Fruit fly (Drosophila melanogaster) whole organism, embryonic: Measurements from ENCODE around the gene nesd.
A peak's percentile ranks its signal among the peaks of the same experiment; 100 is the strongest.

Experiments used
- Abd-B ChIP-seq: fragments of 200-800 bp; sonication (Bioruptor generic); optimal IDR thresholded peaks from 2 replicates; lab custom pipeline; 2018; ENCODE audit warnings: missing biosample characterization, mild to moderate bottlenecking, missing genetic modification characterization, moderate library complexity
- Atf-2 ChIP-seq: fragments of 200-800 bp; sonication (Bioruptor generic); optimal IDR thresholded peaks from 2 replicates; lab custom pipeline; 2016; ENCODE audit warnings: missing biosample characterization, missing genetic modification characterization
- Atf3 ChIP-seq: fragments of 200-800 bp; sonication (Bioruptor generic); optimal IDR thresholded peaks from 3 replicates; lab custom pipeline; 2016; ENCODE audit warnings: missing biosample characterization, missing genetic modification characterization
- Atf6 ChIP-seq: fragments of 200-800 bp; sonication (Bioruptor generic); IDR thresholded peaks from 2 replicates; pipeline ENCODE4 v1.3.6; 2022; ENCODE audit warnings: missing biosample characterization, missing genetic modification characterization
- CG11093 ChIP-seq: fragments of 200-800 bp; sonication (Bioruptor generic); IDR thresholded peaks from 3 replicates; pipeline ENCODE4 v1.3.6; 2022; ENCODE audit warnings: missing biosample characterization, missing genetic modification characterization
- CG11560 ChIP-seq: fragments of 200-800 bp; sonication (Bioruptor generic); IDR thresholded peaks from 3 replicates; pipeline ENCODE4 v1.3.6; 2022; ENCODE audit warnings: missing biosample characterization, missing genetic modification characterization
- CG11695 ChIP-seq: fragments of 200-800 bp; sonication (Bioruptor generic); IDR thresholded peaks from 3 replicates; pipeline ENCODE4 v1.3.6; 2022; ENCODE audit warnings: missing biosample characterization, missing genetic modification characterization
- CG13424 ChIP-seq: fragments of 200-800 bp; sonication (Bioruptor generic); optimal IDR thresholded peaks from 2 replicates; lab custom pipeline; 2019; ENCODE audit warnings: missing biosample characterization, mild to moderate bottlenecking, missing genetic modification characterization, moderate library complexity
- CG13894 ChIP-seq: fragments of 200-800 bp; sonication (Bioruptor generic); optimal IDR thresholded peaks from 3 replicates; lab custom pipeline; 2018; ENCODE audit warnings: missing biosample characterization, mild to moderate bottlenecking, missing genetic modification characterization, moderate library complexity
- CG1792 ChIP-seq: fragments of 200-800 bp; sonication (Bioruptor generic); optimal IDR thresholded peaks from 2 replicates; lab custom pipeline; 2016; ENCODE audit warnings: missing biosample characterization, missing genetic modification characterization
- CG18619 ChIP-seq: fragments of 200-800 bp; sonication (Bioruptor generic); optimal IDR thresholded peaks from 3 replicates; lab custom pipeline; 2017; ENCODE audit warnings: missing biosample characterization, mild to moderate bottlenecking, missing genetic modification characterization
- CG2678 ChIP-seq: fragments of 200-800 bp; sonication (Bioruptor generic); optimal IDR thresholded peaks from 3 replicates; lab custom pipeline; 2019; ENCODE audit warnings: missing biosample characterization, mild to moderate bottlenecking, missing genetic modification characterization, moderate library complexity
- CG2889 ChIP-seq: fragments of 200-800 bp; sonication (Bioruptor generic); IDR thresholded peaks from 3 replicates; pipeline ENCODE4 v1.3.6; 2022; ENCODE audit warnings: missing biosample characterization, missing genetic modification characterization
- CG30431 ChIP-seq: fragments of 200-800 bp; sonication (Bioruptor generic); optimal IDR thresholded peaks from 2 replicates; lab custom pipeline; 2017; ENCODE audit warnings: missing biosample characterization, missing genetic modification characterization
- CG31441 ChIP-seq: fragments of 200-800 bp; sonication (Bioruptor generic); IDR thresholded peaks from 2 replicates; pipeline ENCODE4 v1.3.6; 2022; ENCODE audit warnings: missing biosample characterization, missing genetic modification characterization
- CG32532 ChIP-seq: fragments of 200-800 bp; sonication (Bioruptor generic); IDR thresholded peaks from 2 replicates; pipeline ENCODE4 v1.3.6; 2022; ENCODE audit warnings: missing biosample characterization, missing genetic modification characterization
- CG4854 ChIP-seq: fragments of 200-800 bp; sonication (Bioruptor generic); optimal IDR thresholded peaks from 2 replicates; lab custom pipeline; 2016; ENCODE audit warnings: missing biosample characterization, missing genetic modification characterization, inconsistent platforms
- CG8290 ChIP-seq, 3 experiments: fragments of 200-800 bp; sonication (Bioruptor generic); optimal IDR thresholded peaks; 2 replicates each; lab custom pipeline; 2016 to 2019; ENCODE audit warnings: missing biosample characterization in 3 of 3, missing genetic modification characterization in 3 of 3, mild to moderate bottlenecking in 2 of 3, moderate library complexity in 1 of 3
- CG9215 ChIP-seq: fragments of 200-800 bp; sonication (Bioruptor generic); IDR thresholded peaks from 2 replicates; pipeline ENCODE4 v1.3.6; 2022; ENCODE audit warnings: missing biosample characterization, missing genetic modification characterization
- CG9932 ChIP-seq: fragments of 200-800 bp; sonication (Bioruptor generic); IDR thresholded peaks from 2 replicates; pipeline ENCODE4 v1.3.6; 2022; ENCODE audit warnings: missing biosample characterization, missing genetic modification characterization
- Doc2 ChIP-seq: fragments of 200-800 bp; sonication (Bioruptor generic); IDR thresholded peaks from 2 replicates; pipeline ENCODE4 v1.3.6; 2022; ENCODE audit warnings: missing biosample characterization, missing genetic modification characterization
- Drgx ChIP-seq: fragments of 200-800 bp; sonication (Bioruptor generic); IDR thresholded peaks from 2 replicates; pipeline ENCODE4 v1.3.6; 2022; ENCODE audit warnings: missing biosample characterization, missing genetic modification characterization
- HLH3B ChIP-seq: fragments of 200-800 bp; sonication (Bioruptor generic); IDR thresholded peaks from 2 replicates; pipeline ENCODE4 v1.3.6; 2022; ENCODE audit warnings: missing biosample characterization, missing genetic modification characterization
- Hand ChIP-seq: fragments of 200-800 bp; sonication (Bioruptor generic); optimal IDR thresholded peaks from 2 replicates; lab custom pipeline; 2017; ENCODE audit warnings: mild to moderate bottlenecking, missing biosample characterization, missing genetic modification reagents, missing genetic modification characterization
- Hr78 ChIP-seq, 2 experiments: fragments of 200-800 bp in 1 of 2; fragments of >200 bp in 1 of 2; sonication (Bioruptor generic) in 1 of 2; optimal IDR thresholded peaks; 2 replicates each; lab custom pipeline; 2017 to 2019; ENCODE audit warnings: missing biosample characterization in 2 of 2, missing genetic modification characterization in 2 of 2, mild to moderate bottlenecking in 1 of 2, moderate library complexity in 1 of 2
- Mrtf ChIP-seq: fragments of 200-800 bp; sonication (Bioruptor generic); IDR thresholded peaks from 3 replicates; pipeline ENCODE4 v1.3.6; 2022; ENCODE audit warnings: missing biosample characterization, missing genetic modification characterization
- Myb ChIP-seq: fragments of 200-800 bp; sonication (Bioruptor generic); optimal IDR thresholded peaks from 2 replicates; lab custom pipeline; 2016; ENCODE audit warnings: missing biosample characterization, missing genetic modification characterization
- Nf-YB ChIP-seq: fragments of 200-800 bp; sonication (Bioruptor generic); optimal IDR thresholded peaks from 3 replicates; lab custom pipeline; 2019; ENCODE audit warnings: missing biosample characterization, mild to moderate bottlenecking, missing genetic modification characterization, moderate library complexity
- Optix ChIP-seq: fragments of 200-800 bp; sonication (Bioruptor generic); IDR thresholded peaks from 3 replicates; pipeline ENCODE4 v1.3.6; 2022; ENCODE audit warnings: missing biosample characterization, missing genetic modification characterization
- Scr ChIP-seq: fragments of 200-800 bp; sonication (Bioruptor generic); IDR thresholded peaks from 2 replicates; pipeline ENCODE4 v1.3.6; 2022; ENCODE audit warnings: missing biosample characterization, missing genetic modification characterization; ENCODE audit not compliant: partially characterized antibody
- aop ChIP-seq: fragments of 200-800 bp; sonication (Bioruptor generic); IDR thresholded peaks from 2 replicates; pipeline ENCODE4 v1.3.6; 2022; ENCODE audit warnings: missing biosample characterization, missing genetic modification characterization
- crp ChIP-seq, 2 experiments: fragments of 200-800 bp; sonication (Bioruptor generic); optimal IDR thresholded peaks; 2 replicates in 1 of 2; 3 replicates in 1 of 2; lab custom pipeline; 2017; ENCODE audit warnings: missing biosample characterization in 2 of 2, missing genetic modification characterization in 2 of 2, mild to moderate bottlenecking in 1 of 2, moderate library complexity in 1 of 2
- esg ChIP-seq: fragments of 200-800 bp; sonication (Bioruptor generic); conservative IDR thresholded peaks from 2 replicates; pipeline ENCODE4 v1.3.6; 2022; ENCODE audit warnings: missing biosample characterization, missing genetic modification characterization
- fd3F ChIP-seq: fragments of 200-800 bp; sonication (Bioruptor generic); optimal IDR thresholded peaks from 2 replicates; lab custom pipeline; 2018; ENCODE audit warnings: missing biosample characterization, mild to moderate bottlenecking, missing genetic modification characterization, moderate library complexity
- h ChIP-seq: fragments of >200 bp; optimal IDR thresholded peaks from 2 replicates; lab custom pipeline; 2017
- inv ChIP-seq: fragments of 200-800 bp; sonication (Bioruptor generic); IDR thresholded peaks from 2 replicates; pipeline ENCODE4 v1.3.6; 2022; ENCODE audit warnings: missing biosample characterization, missing genetic modification characterization; ENCODE audit not compliant: partially characterized antibody
- kah ChIP-seq: fragments of 200-800 bp; sonication (Bioruptor generic); optimal IDR thresholded peaks from 2 replicates; lab custom pipeline; 2018; ENCODE audit warnings: missing biosample characterization, mild to moderate bottlenecking, missing genetic modification characterization
- lilli ChIP-seq: fragments of 200-800 bp; sonication (Bioruptor generic); optimal IDR thresholded peaks from 3 replicates; lab custom pipeline; 2016; ENCODE audit warnings: missing biosample characterization, missing genetic modification characterization
- luna ChIP-seq: fragments of 200-800 bp; sonication (Bioruptor generic); optimal IDR thresholded peaks from 2 replicates; lab custom pipeline; 2016; ENCODE audit warnings: missing biosample characterization, missing genetic modification characterization
- mirr ChIP-seq: fragments of 200-800 bp; sonication (Bioruptor generic); optimal IDR thresholded peaks from 3 replicates; lab custom pipeline; 2018; ENCODE audit warnings: missing biosample characterization, mild to moderate bottlenecking, missing genetic modification characterization
- peb ChIP-seq: fragments of 200-800 bp; sonication (Bioruptor generic); IDR thresholded peaks from 2 replicates; pipeline ENCODE4 v1.3.6; 2022; ENCODE audit warnings: missing biosample characterization, missing genetic modification characterization
- phol ChIP-seq: fragments of 200-800 bp; sonication (Bioruptor generic); optimal IDR thresholded peaks from 3 replicates; lab custom pipeline; 2018; ENCODE audit warnings: missing biosample characterization, mild to moderate bottlenecking, missing genetic modification characterization, moderate library complexity
- ranshi ChIP-seq: fragments of 200-800 bp; sonication (Bioruptor generic); IDR thresholded peaks from 2 replicates; pipeline ENCODE4 v1.3.6; 2022; ENCODE audit warnings: missing biosample characterization, missing genetic modification characterization
- scrt ChIP-seq: fragments of 200-800 bp; sonication (Bioruptor generic); optimal IDR thresholded peaks from 2 replicates; lab custom pipeline; 2018; ENCODE audit warnings: missing biosample characterization, mild to moderate bottlenecking, missing genetic modification characterization, moderate library complexity
- sob ChIP-seq: fragments of 200-800 bp; sonication (Bioruptor generic); IDR thresholded peaks from 2 replicates; pipeline ENCODE4 v1.3.6; 2022; ENCODE audit warnings: missing biosample characterization, missing genetic modification characterization
- sqz ChIP-seq: fragments of 200-800 bp; sonication (Bioruptor generic); optimal IDR thresholded peaks from 3 replicates; lab custom pipeline; 2018; ENCODE audit warnings: missing biosample characterization, mild to moderate bottlenecking, missing genetic modification characterization
- tio ChIP-seq: fragments of 200-800 bp; sonication (Bioruptor generic); optimal IDR thresholded peaks from 2 replicates; lab custom pipeline; 2017; ENCODE audit warnings: missing biosample characterization, missing genetic modification characterization, inconsistent platforms
- tna ChIP-seq: fragments of 200-800 bp; sonication (Bioruptor generic); IDR thresholded peaks from 2 replicates; pipeline ENCODE4 v1.3.6; 2022; ENCODE audit warnings: missing biosample characterization, missing genetic modification characterization; ENCODE audit not compliant: partially characterized antibody
- twi ChIP-seq: fragments of 200-800 bp; optimal IDR thresholded peaks from 2 replicates; lab custom pipeline; 2019; ENCODE audit warnings: missing biosample characterization, mild to moderate bottlenecking, missing genetic modification characterization, moderate library complexity
- vvl ChIP-seq: fragments of 200-800 bp; sonication (Bioruptor generic); IDR thresholded peaks from 2 replicates; pipeline ENCODE4 v1.3.6; 2022; ENCODE audit warnings: missing biosample characterization, missing genetic modification characterization

The nesd gene

DNA sequence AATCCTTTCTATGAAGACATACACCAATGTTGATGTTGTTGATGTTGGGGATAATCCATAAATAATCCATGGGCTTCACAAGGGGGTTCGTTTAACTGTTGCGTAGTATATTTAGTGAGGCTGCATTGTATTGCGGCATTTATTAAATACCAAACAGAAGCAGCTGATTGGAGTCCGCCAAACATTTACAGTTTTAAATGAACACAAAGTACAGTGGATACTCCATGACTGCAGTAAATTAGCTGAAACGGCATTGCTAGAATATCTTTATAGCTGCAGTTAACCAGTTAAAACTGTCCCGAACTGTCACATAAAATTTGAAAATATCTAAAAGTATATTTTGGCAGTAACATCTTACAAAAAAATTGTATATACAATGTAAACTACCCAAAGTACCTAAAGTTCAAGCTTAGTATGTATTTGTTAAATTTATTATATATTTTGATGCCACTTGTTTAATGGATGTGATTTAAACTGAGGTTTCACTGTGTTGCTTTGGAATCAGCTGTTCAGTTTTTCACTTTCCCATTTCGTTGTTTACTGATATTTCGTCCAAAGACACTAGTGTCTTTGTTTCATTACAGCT is 2.6 kb upstream of the nesd start, which contains the start of the genes CG10747 and Pyroxd1 (continued):
- TF ChIP-seq vvl (GFP tag; lab: Robert Waterston, UW) (peak; percentile 96), CG4854 (GFP tag; lab: Kevin White, UChicago) (peak; percentile 94), CG11560 (tag; lab: Robert Waterston, UW) (peak; percentile 90), CG9932 (peak; percentile 97), HLH3B (GFP tag; lab: Robert Waterston, UW) (peak; percentile 93), Drgx (GFP tag; lab: Robert Waterston, UW) (peak; percentile 98), Doc2 (GFP tag; lab: Robert Waterston, UW) (peak; percentile 86), crp (GFP tag; optimal IDR thresholded peaks at IDR 0.05; lab: Kevin White, UChicago) (peak; percentile 88 to 96), luna (GFP tag; lab: Kevin White, UChicago) (peak; percentile 85), tna (GFP tag; lab: Robert Waterston, UW) (no peak), CG11695 (GFP tag; lab: Robert Waterston, UW) (peak; percentile 95), Scr (GFP tag; lab: Robert Waterston, UW) (peak; percentile 25; the same call in 1 of the 2 replicates), Atf-2 (GFP tag; lab: Kevin White, UChicago) (peak; percentile 93), CG2678 (tag; lab: Kevin White, UChicago) (peak; percentile 98), CG13894 (tag; lab: Kevin White, UChicago) (peak; percentile 95), Hr78 (GFP tag; optimal IDR thresholded peaks at IDR 0.05; lab: Kevin White, UChicago) (peak in 1 of 2 experiments; percentile 81), CG13424 (peak; percentile 98), esg (GFP tag; lab: Robert Waterston, UW) (peak; percentile 96), ranshi (GFP tag; lab: Robert Waterston, UW) (peak; percentile 94), scrt (GFP tag; lab: Kevin White, UChicago) (peak; percentile 91), Nf-YB (peak; percentile 86), sob (GFP tag; lab: Robert Waterston, UW) (peak; percentile 97), Mrtf (peak; percentile 95), CG8290 (GFP tag; optimal IDR thresholded peaks at IDR 0.05; lab: Kevin White, UChicago) (peak; percentile 83), CG8290 (tag; optimal IDR thresholded peaks at IDR 0.05; lab: Kevin White, UChicago) (peak; percentile 86 to 96), aop (GFP tag; lab: Robert Waterston, UW) (peak; percentile 33; the same call in 1 of the 2 replicates), twi (peak; percentile 94), kah (GFP tag; lab: Kevin White, UChicago) (peak; percentile 90), Abd-B (GFP tag; lab: Kevin White, UChicago) (peak; percentile 98), Atf6 (GFP tag; lab: Robert Waterston, UW) (peak; percentile 97), phol (tag; lab: Kevin White, UChicago) (peak; percentile 96), lilli (GFP tag; lab: Kevin White, UChicago) (peak; percentile 98), CG31441 (peak; percentile 94), inv (GFP tag; lab: Robert Waterston, UW) (no peak), sqz (GFP tag; lab: Kevin White, UChicago) (no peak), Optix (GFP tag; lab: Robert Waterston, UW) (peak; percentile 87), CG30431 (GFP tag; lab: Kevin White, UChicago) (peak; percentile 94), tio (GFP tag; lab: Kevin White, UChicago) (peak; percentile 98), CG11093 (GFP tag; lab: Robert Waterston, UW) (peak; percentile 95), h (no peak), CG32532 (peak; percentile 96), Myb (GFP tag; lab: Kevin White, UChicago) (peak; percentile 80), CG18619 (peak; percentile 97), CG2889 (peak; percentile 92), Hand (peak; percentile 94), CG1792 (GFP tag; lab: Kevin White, UChicago) (peak; percentile 84), Atf3 (GFP tag; lab: Kevin White, UChicago) (peak; percentile 87), CG9215 (GFP tag; lab: Robert Waterston, UW) (peak; percentile 95), mirr (GFP tag; lab: Kevin White, UChicago) (peak; percentile 93), fd3F (GFP tag; lab: Kevin White, UChicago) (peak; percentile 97), peb (GFP tag; lab: Robert Waterston, UW) (peak; percentile 87)
